Fruit fly (Drosophila melanogaster): ENCODE data around the gene CG13855.

CG13855 gene

dm6 chr3R:22356464-22357410, 49.0 kb upstream of the CG13855 start, which contains the start of gene Sar1 (continued):
- TF ChIP-seq CG12236 (GFP tag; optimal IDR thresholded peaks at IDR 0.05): no peak
- peak; percentile 50 for TF ChIP-seq CG2120 (GFP tag; optimal IDR thresholded peaks at IDR 0.05)
- peak; percentile 95 for TF ChIP-seq CG6791 (GFP tag; IDR thresholded peaks at IDR 0.05; ENCODE audit: partially characterized antibody)
- TF ChIP-seq shn (GFP tag; optimal IDR thresholded peaks at IDR 0.05): peak; percentile 41
- peak; percentile 85 for TF ChIP-seq hb (GFP tag; IDR thresholded peaks at IDR 0.05; ENCODE audit: partially characterized antibody)
- TF ChIP-seq dati (GFP tag; IDR thresholded peaks at IDR 0.05): no peak
- peak; percentile 72; the same call in 2 of the 3 replicates for TF ChIP-seq mld (GFP tag; IDR thresholded peaks at IDR 0.05; ENCODE audit: partially characterized antibody)
- peak; percentile 60 for TF ChIP-seq sug (tag; optimal IDR thresholded peaks at IDR 0.05)
- TF ChIP-seq onecut (GFP tag; IDR thresholded peaks at IDR 0.05): peak; percentile 46; the same call in 1 of the 2 replicates
- TF ChIP-seq CG12071 (GFP tag; optimal IDR thresholded peaks at IDR 0.05): no peak
- TF ChIP-seq Dp (GFP tag; optimal IDR thresholded peaks at IDR 0.05): peak; percentile 100
- TF ChIP-seq CG13775 (GFP tag; optimal IDR thresholded peaks at IDR 0.05): no peak
- no peak for TF ChIP-seq bigmax (GFP tag; optimal IDR thresholded peaks at IDR 0.05)
- TF ChIP-seq HmgD (GFP tag; optimal IDR thresholded peaks at IDR 0.05): peak; percentile 88
- TF ChIP-seq Dip3 (GFP tag; optimal IDR thresholded peaks at IDR 0.05): peak; percentile 3
- peak; percentile 94 for TF ChIP-seq stwl (tag; optimal IDR thresholded peaks at IDR 0.05)
- peak; percentile 95 for TF ChIP-seq sna (GFP tag; IDR thresholded peaks at IDR 0.05; ENCODE audit: partially characterized antibody)
- no peak for TF ChIP-seq Hey (tag; optimal IDR thresholded peaks at IDR 0.05)
- TF ChIP-seq repo (GFP tag; optimal IDR thresholded peaks at IDR 0.05): peak; percentile 14
- no peak for TF ChIP-seq CG6813 (GFP tag; optimal IDR thresholded peaks at IDR 0.05)
- peak; percentile 5 for TF ChIP-seq CG17568 (GFP tag; optimal IDR thresholded peaks at IDR 0.05)
- TF ChIP-seq CG1603 (tag; optimal IDR thresholded peaks at IDR 0.05): peak; percentile 92
- no peak for TF ChIP-seq az2 (GFP tag; optimal IDR thresholded peaks at IDR 0.05)
- TF ChIP-seq CG11247 (GFP tag; IDR thresholded peaks at IDR 0.05): no peak
- peak; percentile 12 for TF ChIP-seq CG2202 (tag; optimal IDR thresholded peaks at IDR 0.05)
- peak; percentile 70 for TF ChIP-seq gsb-n (tag; optimal IDR thresholded peaks at IDR 0.05)
- TF ChIP-seq dmrt11E (tag; optimal IDR thresholded peaks at IDR 0.05): peak; percentile 5
- TF ChIP-seq Pdp1 (GFP tag; optimal IDR thresholded peaks at IDR 0.05): peak in 1 of 2 experiments; percentile 59
- peak; percentile 62 for TF ChIP-seq CHES-1-like (GFP tag; optimal IDR thresholded peaks at IDR 0.05)
- TF ChIP-seq CG34422 (GFP tag; IDR thresholded peaks at IDR 0.05): peak; percentile 51; the same call in 2 of the 3 replicates
- no peak for TF ChIP-seq Fer3 (tag; optimal IDR thresholded peaks at IDR 0.05)
- no peak for TF ChIP-seq Ravus (GFP tag; IDR thresholded peaks at IDR 0.05)
- no peak for TF ChIP-seq Nf-YC (tag; optimal IDR thresholded peaks at IDR 0.05)
- no peak for TF ChIP-seq CG12219 (GFP tag; optimal IDR thresholded peaks at IDR 0.05)
- TF ChIP-seq Hr3 (GFP tag; optimal IDR thresholded peaks at IDR 0.05): peak; percentile 12
- TF ChIP-seq TFAM (GFP tag; optimal IDR thresholded peaks at IDR 0.05): no peak
- no peak for TF ChIP-seq CG1233 (GFP tag; optimal IDR thresholded peaks at IDR 0.05)
- TF ChIP-seq sim (GFP tag; IDR thresholded peaks at IDR 0.05): no peak
- peak; percentile 81 for TF ChIP-seq ftz-f1 (GFP tag; optimal IDR thresholded peaks at IDR 0.05)
- no peak for TF ChIP-seq Hmx (GFP tag; optimal IDR thresholded peaks at IDR 0.05)
- no peak for TF ChIP-seq Nf-YA (GFP tag; IDR thresholded peaks at IDR 0.05)
- no peak for TF ChIP-seq Atf3 (GFP tag; optimal IDR thresholded peaks at IDR 0.05)
- TF ChIP-seq Hr39 (optimal IDR thresholded peaks at IDR 0.05): no peak
- peak; percentile 76 for TF ChIP-seq Elba2 (GFP tag; optimal IDR thresholded peaks at IDR 0.05)
- TF ChIP-seq tna (GFP tag; IDR thresholded peaks at IDR 0.05; ENCODE audit: partially characterized antibody): peak; percentile 69
- peak; percentile 97 for TF ChIP-seq unc-4 (GFP tag; IDR thresholded peaks at IDR 0.05; ENCODE audit: partially characterized antibody)
- peak; percentile 16 for TF ChIP-seq gem (tag; optimal IDR thresholded peaks at IDR 0.05)
- no peak for TF ChIP-seq CG17328 (GFP tag; IDR thresholded peaks at IDR 0.05)
